Worm (Caenorhabditis elegans) whole organism, L1 larva: ENCODE data around the gene nhr-21.

Source experiments
- ama-1 ChIP-seq: fragments of 150-350 bp; optimal IDR thresholded peaks from 2 replicates; lab custom pipeline; 2014
- ceh-8 ChIP-seq: fragments of 200-800 bp; sonication (Bioruptor generic); optimal IDR thresholded peaks from 2 replicates; lab custom pipeline; 2018; ENCODE audit warnings: mild to moderate bottlenecking, missing genetic modification characterization, moderate library complexity, missing compliant biosample characterization
- elt-2 ChIP-seq: sonication (generic microtip); optimal IDR thresholded peaks from 2 replicates; lab custom pipeline; 2016; ENCODE audit warnings: missing genetic modification characterization, mild to moderate bottlenecking, inconsistent platforms, missing compliant biosample characterization, missing genetic modification reagents
- fkh-10 ChIP-seq: sonication (generic microtip); optimal IDR thresholded peaks from 2 replicates; lab custom pipeline; 2017; ENCODE audit warnings: missing biosample characterization, missing genetic modification reagents, missing genetic modification characterization
- fos-1 ChIP-seq: fragments of 150-350 bp; optimal IDR thresholded peaks from 2 replicates; lab custom pipeline; 2014; ENCODE audit warnings: missing biosample characterization, missing genetic modification characterization
- hlh-17 ChIP-seq: fragments of 200-800 bp; sonication (Bioruptor generic); optimal IDR thresholded peaks from 2 replicates; lab custom pipeline; 2018; ENCODE audit warnings: missing genetic modification characterization, mild to moderate bottlenecking, missing compliant biosample characterization, moderate library complexity, borderline replicate concordance
- lin-39 ChIP-seq: fragments of 150-350 bp; optimal IDR thresholded peaks from 2 replicates; lab custom pipeline; 2014; ENCODE audit warnings: missing biosample characterization, missing genetic modification reagents, missing genetic modification characterization
- lsy-2 ChIP-seq, 2 experiments: fragments of 150-350 bp; optimal IDR thresholded peaks; 2 replicates each; lab custom pipeline; 2014; ENCODE audit warnings: missing biosample characterization in 2 of 2, missing genetic modification characterization in 2 of 2
- nhr-12 ChIP-seq: sonication (generic microtip); optimal IDR thresholded peaks from 2 replicates; lab custom pipeline; 2017; ENCODE audit warnings: missing biosample characterization, missing genetic modification characterization
- nhr-237 ChIP-seq: fragments of 150-350 bp; optimal IDR thresholded peaks from 2 replicates; lab custom pipeline; 2014; ENCODE audit warnings: missing biosample characterization, missing genetic modification characterization
- pqm-1 ChIP-seq: sonication (generic microtip); optimal IDR thresholded peaks from 3 replicates; lab custom pipeline; 2017; ENCODE audit warnings: missing biosample characterization, missing genetic modification characterization
- snpc-4 ChIP-seq: fragments of 150-350 bp; optimal IDR thresholded peaks from 2 replicates; lab custom pipeline; 2014; ENCODE audit warnings: missing biosample characterization, missing genetic modification characterization
- unc-62 ChIP-seq: fragments of 150-350 bp; optimal IDR thresholded peaks from 2 replicates; lab custom pipeline; 2014; ENCODE audit warnings: missing biosample characterization, missing genetic modification reagents, missing genetic modification characterization
- ztf-4 ChIP-seq: fragments of 150-350 bp; optimal IDR thresholded peaks from 2 replicates; lab custom pipeline; 2014; ENCODE audit warnings: missing biosample characterization, missing genetic modification characterization

DNA sequence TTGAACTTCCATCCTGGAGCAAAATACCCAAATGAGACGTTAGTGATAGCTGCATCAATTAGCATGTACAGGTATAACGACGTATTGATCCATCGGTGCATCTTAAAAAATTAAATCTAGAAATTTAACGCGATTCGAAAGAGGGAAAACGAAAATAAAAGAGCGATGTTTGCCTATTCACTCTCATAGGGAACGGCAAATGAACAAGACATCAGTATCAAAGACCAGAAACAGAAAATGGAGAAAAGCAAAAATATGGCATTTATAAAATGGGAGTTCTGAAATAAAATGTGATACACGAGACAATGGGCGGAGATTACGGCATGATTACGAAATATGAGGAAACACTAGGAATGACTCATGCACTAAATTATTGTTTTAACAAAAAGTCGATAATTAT is 17.3 kb downstream of the nhr-21 start, which contains the start of gene haf-2:
- TF ChIP-seq nhr-12 (tag; lab: Kevin White, UChicago), result no peak
- no peak for TF ChIP-seq ama-1
- no peak for TF ChIP-seq hlh-17 (GFP tag; lab: Kevin White, UChicago)
- no peak for TF ChIP-seq pqm-1 (tag; lab: Kevin White, UChicago)
- TF ChIP-seq snpc-4 (tag; lab: Kevin White, UChicago), result no peak
- TF ChIP-seq fkh-10 (GFP tag; lab: Kevin White, UChicago), result no peak
- no peak for TF ChIP-seq unc-62 (GFP tag; lab: Kevin White, UChicago)
- no peak for TF ChIP-seq ztf-4 (tag; lab: Kevin White, UChicago)
- TF ChIP-seq elt-2 (tag; lab: Kevin White, UChicago), result no peak
- no peak for TF ChIP-seq ceh-8 (GFP tag; lab: Kevin White, UChicago)
- TF ChIP-seq nhr-237 (tag; lab: Kevin White, UChicago), result no peak
- TF ChIP-seq lin-39 (tag; lab: Kevin White, UChicago), result no peak
- no peak for TF ChIP-seq lsy-2 (tag; optimal IDR thresholded peaks at IDR 0.05; lab: Kevin White, UChicago)
- TF ChIP-seq fos-1 (tag; lab: Kevin White, UChicago), result no peak
